Worm (Caenorhabditis elegans): Measurements from ENCODE around the gene F17A2.16.

DNA sequence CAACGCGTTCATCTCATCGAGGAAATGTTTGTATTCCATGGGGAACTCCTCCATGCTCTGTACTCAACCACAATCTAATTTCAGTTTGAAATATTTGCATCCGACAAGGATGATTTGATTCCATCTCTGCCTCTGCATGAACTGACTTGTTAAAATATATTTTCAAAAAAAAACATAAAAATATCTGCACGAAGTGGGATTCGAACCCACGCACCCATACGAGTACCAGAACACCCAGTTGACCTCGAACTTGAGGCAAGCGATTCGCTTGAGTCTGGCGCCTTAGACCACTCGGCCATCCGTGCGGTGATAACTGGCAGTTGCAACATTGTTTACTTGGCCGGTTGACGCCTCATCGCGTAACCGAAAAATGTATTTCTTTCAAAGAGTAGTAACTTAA is 39.6 kb downstream of the F17A2.16 start:
- no peak for TF ChIP-seq scrt-1 (GFP tag; IDR thresholded peaks at IDR 0.05)
- TF ChIP-seq F13C5.2 (tag; optimal IDR thresholded peaks at IDR 0.05) = no peak
- no peak for TF ChIP-seq ama-1 (optimal IDR thresholded peaks at IDR 0.05)
- no peak for TF ChIP-seq B0310.2 (tag; optimal IDR thresholded peaks at IDR 0.05)
